Fruit fly (Drosophila melanogaster) whole organism: Measurements from ENCODE around the gene mRpL4.
A peak's percentile ranks its signal among the peaks of the same experiment; 100 is the strongest.

Source experiments
- CG8478 ChIP-seq: fragments of >200 bp; optimal IDR thresholded peaks from 2 replicates; lab custom pipeline; 2018; ENCODE audit warnings: inconsistent platforms
- Dll ChIP-seq: fragments of >200 bp; optimal IDR thresholded peaks from 2 replicates; lab custom pipeline; 2017
- EcR ChIP-seq, 2 experiments: fragments of >200 bp; optimal IDR thresholded peaks; 2 replicates each; lab custom pipeline; 2017; ENCODE audit warnings: missing biosample characterization in 2 of 2, missing genetic modification characterization in 2 of 2, missing genetic modification reagents in 2 of 2
- pan ChIP-seq: fragments of >200 bp; optimal IDR thresholded peaks from 2 replicates; lab custom pipeline; 2017
- psq ChIP-seq: fragments of >200 bp; optimal IDR thresholded peaks from 2 replicates; lab custom pipeline; 2017
- usp ChIP-seq: fragments of >200 bp; optimal IDR thresholded peaks from 2 replicates; lab custom pipeline; 2017; ENCODE audit warnings: missing biosample characterization, missing genetic modification characterization, mixed read lengths

Gene mRpL4

dm6 chr2L:16292975-16293501 is 35.9 kb downstream of the mRpL4 start, which contains the start of gene CG13258:
Gene CG13258, minus strand, starts transcription at chr2L:16293025.
- TF ChIP-seq usp (GFP tag; lab: Kevin White, UChicago) (no peak), CG8478 (lab: Kevin White, UChicago) (no peak), Dll (lab: Kevin White, UChicago) (no peak), psq (no peak), pan (no peak), EcR (GFP tag; optimal IDR thresholded peaks at IDR 0.05; lab: Kevin White, UChicago) (no peak)

- TF ChIP-seq CG8478 (lab: Kevin White, UChicago): no peak
- no peak for TF ChIP-seq psq
- no peak for TF ChIP-seq EcR (GFP tag; optimal IDR thresholded peaks at IDR 0.05; lab: Kevin White, UChicago)
- TF ChIP-seq usp (GFP tag; lab: Kevin White, UChicago): no peak
- TF ChIP-seq Dll (lab: Kevin White, UChicago): no peak
- no peak for TF ChIP-seq pan
Observed at dm6 chr2L:16290984-16291383, 37.9 kb downstream of the mRpL4 start, which contains the start of gene CG17329. Gene CG17329, plus strand, starts transcription at chr2L:16291284.

- TF ChIP-seq EcR (GFP tag; optimal IDR thresholded peaks at IDR 0.05; lab: Kevin White, UChicago): no peak
- TF ChIP-seq pan: no peak
- no peak for TF ChIP-seq usp (GFP tag; lab: Kevin White, UChicago)
- no peak for TF ChIP-seq Dll (lab: Kevin White, UChicago)
- no peak for TF ChIP-seq psq
- TF ChIP-seq CG8478 (lab: Kevin White, UChicago): no peak
Observed at dm6 chr2L:16288393-16288731, 40.6 kb downstream of the mRpL4 start.

dm6 chr2L:16287602-16288392 is 41.1 kb downstream of the mRpL4 start, which contains the start of the genes crp and pkaap:
Gene crp, minus strand, starts transcription at chr2L:16287730.
Gene pkaap, plus strand, starts transcription at chr2L:16288290.
- TF ChIP-seq Dll (lab: Kevin White, UChicago) (no peak), pan (no peak), usp (GFP tag; lab: Kevin White, UChicago) (no peak), EcR (GFP tag; optimal IDR thresholded peaks at IDR 0.05; lab: Kevin White, UChicago) (no peak), psq (no peak), CG8478 (lab: Kevin White, UChicago) (no peak)

dm6 chr2L:16287006-16287601 is 41.8 kb downstream of the mRpL4 start:
- TF ChIP-seq EcR (GFP tag; optimal IDR thresholded peaks at IDR 0.05; lab: Kevin White, UChicago) (no peak), psq (no peak), CG8478 (lab: Kevin White, UChicago) (no peak), pan (no peak), Dll (lab: Kevin White, UChicago) (no peak), usp (GFP tag; lab: Kevin White, UChicago) (no peak)

- TF ChIP-seq Dll (lab: Kevin White, UChicago) (peak; percentile 67), usp (GFP tag; lab: Kevin White, UChicago) (no peak)
Observed at dm6 chr2L:16286360-16287005, 42.4 kb downstream of the mRpL4 start.

- TF ChIP-seq EcR (GFP tag; optimal IDR thresholded peaks at IDR 0.05; lab: Kevin White, UChicago) (no peak), Dll (lab: Kevin White, UChicago) (no peak), pan (no peak), usp (GFP tag; lab: Kevin White, UChicago) (no peak)
Observed at dm6 chr2L:16285692-16286359, 43.1 kb downstream of the mRpL4 start.

dm6 chr2L:16284306-16285299 is 44.3 kb downstream of the mRpL4 start:
- TF ChIP-seq psq (no peak), pan (no peak), CG8478 (lab: Kevin White, UChicago) (peak; percentile 58), EcR (GFP tag; optimal IDR thresholded peaks at IDR 0.05; lab: Kevin White, UChicago) (peak in 1 of 2 experiments; percentile 45), Dll (lab: Kevin White, UChicago) (peak; percentile 76)

dm6 chr2L:16282856-16283255 is 46.1 kb downstream of the mRpL4 start:
- TF ChIP-seq EcR (GFP tag; optimal IDR thresholded peaks at IDR 0.05; lab: Kevin White, UChicago): peak in 1 of 2 experiments; percentile 15
- no peak for TF ChIP-seq psq

dm6 chr2L:16282077-16282471 is 46.9 kb downstream of the mRpL4 start:
- no peak for TF ChIP-seq psq
- no peak for TF ChIP-seq usp (GFP tag; lab: Kevin White, UChicago)
- peak in 1 of 2 experiments; percentile 78 for TF ChIP-seq EcR (GFP tag; optimal IDR thresholded peaks at IDR 0.05; lab: Kevin White, UChicago)
